Worm (Caenorhabditis elegans): ENCODE data around the gene rcan-1.

DNA sequence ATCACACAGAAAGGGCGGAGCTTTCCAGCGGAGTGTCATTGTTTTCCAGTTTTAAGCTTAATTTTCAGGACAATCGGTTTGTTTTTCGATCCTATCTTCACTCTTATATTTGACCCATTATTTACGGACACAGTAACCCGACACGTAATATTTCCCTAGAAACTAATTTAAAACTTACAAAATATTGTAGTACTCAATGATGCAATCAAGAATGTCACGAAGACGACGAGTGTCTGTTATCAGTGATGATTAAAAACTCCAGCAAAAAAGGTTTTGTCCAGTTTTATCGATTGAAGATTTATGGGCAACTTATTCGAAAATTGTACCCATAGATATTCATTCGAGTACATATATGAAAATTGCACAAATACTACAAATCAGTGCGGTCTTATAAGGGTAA lies 49.0 kb upstream of the rcan-1 start, which contains the start of gene B0244.17:
- TF ChIP-seq aha-1 (tag; optimal IDR thresholded peaks at IDR 0.05): no peak
- TF ChIP-seq efl-1 (optimal IDR thresholded peaks at IDR 0.05): no peak
- TF ChIP-seq efl-1 (GFP tag; optimal IDR thresholded peaks at IDR 0.05 in 1 of 2): no peak
- TF ChIP-seq nhr-85 (tag): no peak
- no peak for TF ChIP-seq unc-98 (GFP tag; IDR thresholded peaks at IDR 0.05)
- no peak for TF ChIP-seq C34B4.2 (tag; optimal IDR thresholded peaks at IDR 0.05)

Measured in whole organism, L1 larva.